Fruit fly (Drosophila melanogaster): ENCODE results near the gene Osi18.

Osi18 gene

dm6 chr3R:6337397-6337796 is 7.3 kb downstream of the Osi18 start:
- no peak for TF ChIP-seq noc (tag; optimal IDR thresholded peaks at IDR 0.05)

- TF ChIP-seq noc (tag; optimal IDR thresholded peaks at IDR 0.05): no peak
These were observed 9.7 kb downstream of the Osi18 start, which contains the start of gene Osi20 for dm6 chr3R:6339795-6340194. Gene Osi20, plus strand, starts transcription at chr3R:6340095.

dm6 chr3R:6341668-6342067 is 11.6 kb downstream of the Osi18 start, which contains the start of gene CG17917:
Gene CG17917, plus strand, starts transcription at chr3R:6341968.
- TF ChIP-seq noc (tag; optimal IDR thresholded peaks at IDR 0.05): no peak

- no peak for TF ChIP-seq noc (tag; optimal IDR thresholded peaks at IDR 0.05)
These were observed 12.7 kb downstream of the Osi18 start, which contains the start of gene CG10298 for dm6 chr3R:6342702-6343101. Gene CG10298, plus strand, starts transcription at chr3R:6343002.

- TF ChIP-seq noc (tag; optimal IDR thresholded peaks at IDR 0.05): no peak
These were observed 13.6 kb downstream of the Osi18 start, which contains the start of gene CG17919 for dm6 chr3R:6343396-6344239. Gene CG17919, plus strand, starts transcription at chr3R:6344029.

- TF ChIP-seq noc (tag; optimal IDR thresholded peaks at IDR 0.05): no peak
These were observed 15.8 kb downstream of the Osi18 start, which contains the start of the genes SmD2 and CG18048 for dm6 chr3R:6345814-6346213. Gene SmD2, minus strand, starts transcription at chr3R:6345911. Gene CG18048, plus strand, starts transcription at chr3R:6346111.

dm6 chr3R:6348943-6349342 is 18.9 kb downstream of the Osi18 start, which contains the start of gene Hr83:
Gene Hr83, plus strand, starts transcription at chr3R:6349243.
- no peak for TF ChIP-seq noc (tag; optimal IDR thresholded peaks at IDR 0.05)

- TF ChIP-seq noc (tag; optimal IDR thresholded peaks at IDR 0.05): no peak
These were observed 20.7 kb downstream of the Osi18 start, which contains the start of gene Pak for dm6 chr3R:6350755-6351154. Gene Pak, plus strand, starts transcription at chr3R:6350896.

dm6 chr3R:6351181-6351580 is 21.1 kb downstream of the Osi18 start:
- TF ChIP-seq noc (tag; optimal IDR thresholded peaks at IDR 0.05): no peak

- TF ChIP-seq noc (tag; optimal IDR thresholded peaks at IDR 0.05): peak; percentile 19
These were observed 21.8 kb downstream of the Osi18 start for dm6 chr3R:6351696-6352378.

dm6 chr3R:6352436-6352835 is 22.4 kb downstream of the Osi18 start:
- TF ChIP-seq noc (tag; optimal IDR thresholded peaks at IDR 0.05): no peak

- peak; percentile 15 for TF ChIP-seq noc (tag; optimal IDR thresholded peaks at IDR 0.05)
These were observed 23.0 kb downstream of the Osi18 start for dm6 chr3R:6352893-6353623.

dm6 chr3R:6353624-6354352 is 23.7 kb downstream of the Osi18 start:
- peak; percentile 91 for TF ChIP-seq noc (tag; optimal IDR thresholded peaks at IDR 0.05)

- no peak for TF ChIP-seq noc (tag; optimal IDR thresholded peaks at IDR 0.05)
These were observed 24.4 kb downstream of the Osi18 start for dm6 chr3R:6354408-6354807.

- no peak for TF ChIP-seq noc (tag; optimal IDR thresholded peaks at IDR 0.05)
These were observed 38.1 kb downstream of the Osi18 start, which contains the start of gene CG42724 for dm6 chr3R:6368100-6368499. Gene CG42724, minus strand, starts transcription at chr3R:6368288.
